Fruit fly (Drosophila melanogaster) whole organism, adult: ENCODE results near the gene Tcs3.

Experiments
- CG11617 ChIP-seq: fragments of 200-800 bp; sonication (Bioruptor generic); optimal IDR thresholded peaks from 2 replicates; lab custom pipeline; 2017; ENCODE audit warnings: mild to moderate bottlenecking, missing biosample characterization, missing genetic modification reagents, missing genetic modification characterization
- CG12768 ChIP-seq: fragments of 200-800 bp; sonication (Bioruptor generic); optimal IDR thresholded peaks from 2 replicates; lab custom pipeline; 2017; ENCODE audit warnings: missing biosample characterization, missing genetic modification characterization, mild to moderate bottlenecking, moderate library complexity, missing genetic modification reagents
- CG14711 ChIP-seq: fragments of 200-800 bp; sonication (Bioruptor generic); optimal IDR thresholded peaks from 2 replicates; lab custom pipeline; 2018; ENCODE audit warnings: missing biosample characterization, mild to moderate bottlenecking, missing genetic modification characterization, moderate library complexity
- CG1620 ChIP-seq: fragments of 200-800 bp; sonication (Bioruptor generic); optimal IDR thresholded peaks from 2 replicates; lab custom pipeline; 2016; ENCODE audit warnings: missing biosample characterization, missing genetic modification characterization
- CG5204 ChIP-seq: fragments of 200-800 bp; sonication (Bioruptor generic); optimal IDR thresholded peaks from 2 replicates; lab custom pipeline; 2016; ENCODE audit warnings: missing biosample characterization, missing genetic modification characterization
- CG7045 ChIP-seq: fragments of 200-800 bp; sonication (Bioruptor generic); optimal IDR thresholded peaks from 2 replicates; lab custom pipeline; 2017; ENCODE audit warnings: missing biosample characterization, mild to moderate bottlenecking, missing genetic modification characterization
- CG7101 ChIP-seq: fragments of 200-800 bp; sonication (Bioruptor generic); optimal IDR thresholded peaks from 2 replicates; lab custom pipeline; 2018; ENCODE audit warnings: missing biosample characterization, mild to moderate bottlenecking, missing genetic modification characterization, moderate library complexity
- Clk ChIP-seq: fragments of 200-800 bp; sonication (Bioruptor generic); optimal IDR thresholded peaks from 2 replicates; lab custom pipeline; 2017; ENCODE audit warnings: missing biosample characterization, missing genetic modification characterization
- Crg-1 ChIP-seq: fragments of 200-800 bp; sonication (Bioruptor generic); optimal IDR thresholded peaks from 2 replicates; lab custom pipeline; 2016; ENCODE audit warnings: missing biosample characterization, missing genetic modification characterization
- Hr96 ChIP-seq: fragments of 200-800 bp; sonication (Bioruptor generic); optimal IDR thresholded peaks from 2 replicates; lab custom pipeline; 2016; ENCODE audit warnings: missing biosample characterization, missing genetic modification characterization
- Mnt ChIP-seq: fragments of 200-800 bp; sonication (Bioruptor generic); optimal IDR thresholded peaks from 2 replicates; lab custom pipeline; 2016; ENCODE audit warnings: missing biosample characterization, mild to moderate bottlenecking, missing genetic modification characterization
- bab1 ChIP-seq: fragments of 200-800 bp; sonication (Bioruptor generic); optimal IDR thresholded peaks from 3 replicates; lab custom pipeline; 2019; ENCODE audit warnings: missing biosample characterization, mild to moderate bottlenecking, missing genetic modification characterization, moderate library complexity
- cic ChIP-seq: fragments of 200-800 bp; sonication (Bioruptor generic); optimal IDR thresholded peaks from 2 replicates; lab custom pipeline; 2017; ENCODE audit warnings: missing biosample characterization, mild to moderate bottlenecking, missing genetic modification characterization, moderate library complexity
- cnc ChIP-seq, 2 experiments: fragments of >200 bp; optimal IDR thresholded peaks; 2 replicates each; lab custom pipeline; 2017
- kay ChIP-seq: fragments of 200-800 bp; sonication (Bioruptor generic); peaks from one replicate; lab custom pipeline; 2016; ENCODE audit warnings: missing biosample characterization, missing genetic modification characterization, borderline replicate concordance
- ovo ChIP-seq: fragments of 200-800 bp; sonication (Bioruptor generic); optimal IDR thresholded peaks from 2 replicates; lab custom pipeline; 2016; ENCODE audit warnings: missing biosample characterization, missing genetic modification characterization
- pad ChIP-seq: fragments of 200-800 bp; sonication (Bioruptor generic); optimal IDR thresholded peaks from 3 replicates; lab custom pipeline; 2017; ENCODE audit warnings: missing biosample characterization, missing genetic modification characterization, mild to moderate bottlenecking, moderate library complexity, missing genetic modification reagents
- tj ChIP-seq: fragments of 200-800 bp; sonication (Bioruptor generic); optimal IDR thresholded peaks from 3 replicates; lab custom pipeline; 2017; ENCODE audit warnings: missing biosample characterization, mild to moderate bottlenecking, missing genetic modification characterization, moderate library complexity
- toe ChIP-seq: fragments of 200-800 bp; sonication (Bioruptor generic); optimal IDR thresholded peaks from 2 replicates; lab custom pipeline; 2016; ENCODE audit warnings: missing biosample characterization, missing genetic modification characterization

The Tcs3 gene

dm6 chr3L:16328207-16328891 lies 23.4 kb upstream of the Tcs3 start, which contains the start of gene CG13058:
CG13058 (plus strand) TSS chr3L:16328841.
- no peak for TF ChIP-seq toe (GFP tag; lab: Kevin White, UChicago)
- TF ChIP-seq Mnt (GFP tag; lab: Kevin White, UChicago): no peak

dm6 chr3L:16329495-16329894 lies 22.3 kb upstream of the Tcs3 start, which contains the start of gene CG33061:
CG33061 (plus strand) TSS chr3L:16329795.
- no peak for TF ChIP-seq ovo (GFP tag; lab: Kevin White, UChicago)
- TF ChIP-seq bab1: no peak
- TF ChIP-seq tj (GFP tag; lab: Kevin White, UChicago): no peak
- no peak for TF ChIP-seq CG7045 (GFP tag; lab: Kevin White, UChicago)
- TF ChIP-seq CG14711 (tag; lab: Kevin White, UChicago): no peak
- no peak for TF ChIP-seq Hr96 (GFP tag; lab: Kevin White, UChicago)
- no peak for TF ChIP-seq cic (GFP tag; lab: Kevin White, UChicago)
- no peak for TF ChIP-seq Clk
- TF ChIP-seq CG7101 (tag; lab: Kevin White, UChicago): no peak
- TF ChIP-seq toe (GFP tag; lab: Kevin White, UChicago): no peak
- no peak for TF ChIP-seq pad
- TF ChIP-seq Mnt (GFP tag; lab: Kevin White, UChicago): no peak
- no peak for TF ChIP-seq CG11617 (GFP tag; lab: Kevin White, UChicago)
- no peak for TF ChIP-seq CG1620 (GFP tag; lab: Kevin White, UChicago)
- TF ChIP-seq CG5204 (GFP tag; lab: Kevin White, UChicago): no peak
- no peak for TF ChIP-seq Crg-1 (GFP tag; lab: Kevin White, UChicago)

dm6 chr3L:16330740-16331139 lies 21.1 kb upstream of the Tcs3 start, which contains the start of gene CG33060:
CG33060 (plus strand) TSS chr3L:16331040.
- TF ChIP-seq CG5204 (GFP tag; lab: Kevin White, UChicago): no peak

- no peak for TF ChIP-seq cnc (optimal IDR thresholded peaks at IDR 0.05; lab: Kevin White, UChicago)
- TF ChIP-seq CG11617 (GFP tag; lab: Kevin White, UChicago): no peak
- no peak for TF ChIP-seq Crg-1 (GFP tag; lab: Kevin White, UChicago)
- TF ChIP-seq CG14711 (tag; lab: Kevin White, UChicago): no peak
- TF ChIP-seq Clk: no peak
- TF ChIP-seq cic (GFP tag; lab: Kevin White, UChicago): no peak
- no peak for TF ChIP-seq CG7045 (GFP tag; lab: Kevin White, UChicago)
- TF ChIP-seq kay (GFP tag; lab: Kevin White, UChicago): no peak
- no peak for TF ChIP-seq toe (GFP tag; lab: Kevin White, UChicago)
- no peak for TF ChIP-seq CG1620 (GFP tag; lab: Kevin White, UChicago)
- TF ChIP-seq tj (GFP tag; lab: Kevin White, UChicago): no peak
- no peak for TF ChIP-seq CG12768 (GFP tag; lab: Kevin White, UChicago)
- no peak for TF ChIP-seq Hr96 (GFP tag; lab: Kevin White, UChicago)
- no peak for TF ChIP-seq ovo (GFP tag; lab: Kevin White, UChicago)
Observed at dm6 chr3L:16331633-16332032, 20.2 kb upstream of the Tcs3 start, which contains the start of gene retinin. retinin (plus strand) TSS chr3L:16331933.

- no peak for TF ChIP-seq CG7045 (GFP tag; lab: Kevin White, UChicago)
- no peak for TF ChIP-seq CG1620 (GFP tag; lab: Kevin White, UChicago)
- no peak for TF ChIP-seq CG12768 (GFP tag; lab: Kevin White, UChicago)
- TF ChIP-seq CG7101 (tag; lab: Kevin White, UChicago): no peak
- TF ChIP-seq cic (GFP tag; lab: Kevin White, UChicago): no peak
- TF ChIP-seq Mnt (GFP tag; lab: Kevin White, UChicago): no peak
- no peak for TF ChIP-seq tj (GFP tag; lab: Kevin White, UChicago)
- TF ChIP-seq cnc (optimal IDR thresholded peaks at IDR 0.05; lab: Kevin White, UChicago): no peak
- TF ChIP-seq toe (GFP tag; lab: Kevin White, UChicago): no peak
- no peak for TF ChIP-seq kay (GFP tag; lab: Kevin White, UChicago)
- no peak for TF ChIP-seq bab1
- no peak for TF ChIP-seq CG5204 (GFP tag; lab: Kevin White, UChicago)
Observed at dm6 chr3L:16333013-16333412, 18.8 kb upstream of the Tcs3 start, which contains the start of gene CG13056. CG13056 (plus strand) TSS chr3L:16333313.

dm6 chr3L:16334876-16335275 lies 16.9 kb upstream of the Tcs3 start:
- no peak for TF ChIP-seq toe (GFP tag; lab: Kevin White, UChicago)
- no peak for TF ChIP-seq ovo (GFP tag; lab: Kevin White, UChicago)
- no peak for TF ChIP-seq bab1
- TF ChIP-seq CG14711 (tag; lab: Kevin White, UChicago): no peak
- TF ChIP-seq Mnt (GFP tag; lab: Kevin White, UChicago): no peak

dm6 chr3L:16337739-16338138 lies 14.1 kb upstream of the Tcs3 start:
- TF ChIP-seq CG14711 (tag; lab: Kevin White, UChicago) (no peak), Clk (no peak), ovo (GFP tag; lab: Kevin White, UChicago) (no peak), CG7045 (GFP tag; lab: Kevin White, UChicago) (no peak), CG5204 (GFP tag; lab: Kevin White, UChicago) (no peak), toe (GFP tag; lab: Kevin White, UChicago) (no peak), CG1620 (GFP tag; lab: Kevin White, UChicago) (no peak), kay (GFP tag; lab: Kevin White, UChicago) (no peak), bab1 (no peak), Hr96 (GFP tag; lab: Kevin White, UChicago) (no peak), CG11617 (GFP tag; lab: Kevin White, UChicago) (no peak), cic (GFP tag; lab: Kevin White, UChicago) (no peak), pad (no peak), cnc (optimal IDR thresholded peaks at IDR 0.05; lab: Kevin White, UChicago) (no peak), tj (GFP tag; lab: Kevin White, UChicago) (no peak), CG12768 (GFP tag; lab: Kevin White, UChicago) (no peak)
